Worm (Caenorhabditis elegans): ENCODE data around the gene E04F6.10.

Gene E04F6.10

ce11 chrII:7200051-7200599 lies 16.8 kb downstream of the E04F6.10 start, which contains the start of gene pcrg-1 (continued):
- TF ChIP-seq aly-2 (tag; optimal IDR thresholded peaks at IDR 0.05) (no peak), jun-1 (tag; optimal IDR thresholded peaks at IDR 0.05) (no peak), ceh-16 (tag; optimal IDR thresholded peaks at IDR 0.05) (no peak), R02D3.7 (tag; optimal IDR thresholded peaks at IDR 0.05) (peak; percentile 56), nhr-28 (tag; optimal IDR thresholded peaks at IDR 0.05) (no peak), nhr-43 (tag; optimal IDR thresholded peaks at IDR 0.05; ENCODE audit: poor library complexity, severe bottlenecking) (peak; percentile 78)

- TF ChIP-seq nhr-25 (tag; optimal IDR thresholded peaks at IDR 0.05) = peak; percentile 16
- no peak for TF ChIP-seq pha-4 (tag; optimal IDR thresholded peaks at IDR 0.05)
Measured at ce11 chrII:7199308-7199707, 17.6 kb downstream of the E04F6.10 start, which contains the start of gene E04F6.6. Gene E04F6.6, minus strand, starts transcription at chrII:7199565.

DNA sequence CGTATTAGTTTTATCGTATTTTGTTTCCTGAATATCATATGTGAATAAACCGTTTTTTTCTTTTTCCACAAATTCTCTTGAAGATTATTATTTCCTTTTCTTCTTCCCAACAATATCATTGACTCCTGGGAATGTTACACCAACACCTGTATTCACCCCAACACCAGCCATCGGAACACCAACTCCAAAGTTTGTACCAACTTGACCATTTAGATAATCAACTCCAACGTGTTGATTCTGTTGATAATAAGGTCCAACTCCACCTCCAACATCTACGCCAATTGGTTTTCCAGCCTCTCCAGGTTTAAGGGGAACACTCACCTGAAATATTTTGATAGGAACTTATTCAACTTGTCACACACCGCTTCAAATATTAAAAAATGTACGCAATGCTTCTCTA lies 19.5 kb downstream of the E04F6.10 start:
- TF ChIP-seq nhr-25 (tag; optimal IDR thresholded peaks at IDR 0.05) (no peak), elt-2 (tag; optimal IDR thresholded peaks at IDR 0.05) (peak; percentile 8), mml-1 (tag; optimal IDR thresholded peaks at IDR 0.05) (no peak), ceh-16 (tag; optimal IDR thresholded peaks at IDR 0.05) (no peak), pqm-1 (tag; optimal IDR thresholded peaks at IDR 0.05) (peak; percentile 8), nhr-237 (tag; optimal IDR thresholded peaks at IDR 0.05) (no peak), nhr-23 (tag; optimal IDR thresholded peaks at IDR 0.05) (no peak), jun-1 (tag; optimal IDR thresholded peaks at IDR 0.05) (no peak)

- TF ChIP-seq fkh-10 (GFP tag; optimal IDR thresholded peaks at IDR 0.05) (no peak), mml-1 (tag; optimal IDR thresholded peaks at IDR 0.05) (no peak), pha-4 (tag; optimal IDR thresholded peaks at IDR 0.05) (peak; percentile 41), nhr-11 (tag; optimal IDR thresholded peaks at IDR 0.05) (no peak), ztf-4 (tag; optimal IDR thresholded peaks at IDR 0.05) (no peak), pqm-1 (tag; optimal IDR thresholded peaks at IDR 0.05) (peak; percentile 74), unc-39 (tag; optimal IDR thresholded peaks at IDR 0.05) (no peak), elt-2 (tag; optimal IDR thresholded peaks at IDR 0.05) (peak; percentile 69), ceh-9 (tag; optimal IDR thresholded peaks at IDR 0.05) (no peak), nhr-237 (tag; optimal IDR thresholded peaks at IDR 0.05) (no peak), daf-12 (tag; optimal IDR thresholded peaks at IDR 0.05) (no peak)
Measured at ce11 chrII:7196040-7196439, 20.9 kb downstream of the E04F6.10 start, which contains the start of gene maoc-1. Gene maoc-1, plus strand, starts transcription at chrII:7196276.

DNA sequence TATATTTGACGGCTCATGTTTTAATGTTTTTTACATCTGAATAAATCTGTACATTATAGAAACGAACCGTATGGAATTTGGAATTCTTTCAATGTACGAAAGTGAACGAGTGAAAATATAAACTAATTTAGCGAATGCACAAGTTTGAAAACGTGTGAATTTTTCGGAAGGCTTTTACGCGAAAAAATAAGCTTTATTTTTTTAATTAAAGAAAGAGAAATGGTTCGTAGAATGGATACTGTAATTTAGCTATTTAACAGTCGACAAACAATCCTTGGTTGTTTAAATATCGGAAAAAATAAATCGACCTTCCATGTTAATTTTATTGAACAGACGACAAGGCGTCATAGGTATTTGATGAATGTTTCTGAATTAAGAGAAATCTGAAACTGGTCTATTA lies 21.4 kb downstream of the E04F6.10 start, which contains the start of gene acdh-12:
Gene acdh-12, minus strand, starts transcription at position 101 of the 400 bp plus-strand sequence.
- no peak for TF ChIP-seq fkh-2 (tag; optimal IDR thresholded peaks at IDR 0.05)
- no peak for TF ChIP-seq ceh-82 (tag; optimal IDR thresholded peaks at IDR 0.05)
- TF ChIP-seq nhr-67 (tag; optimal IDR thresholded peaks at IDR 0.05) = no peak
- no peak for TF ChIP-seq ama-1 (optimal IDR thresholded peaks at IDR 0.05)
- no peak for TF ChIP-seq mml-1 (tag; optimal IDR thresholded peaks at IDR 0.05)
- no peak for TF ChIP-seq ZK546.5 (tag; optimal IDR thresholded peaks at IDR 0.05)
- TF ChIP-seq fos-1 (tag; optimal IDR thresholded peaks at IDR 0.05) = no peak
- TF ChIP-seq ztf-4 (tag; optimal IDR thresholded peaks at IDR 0.05) = no peak
- TF ChIP-seq lin-39 (tag; optimal IDR thresholded peaks at IDR 0.05) = no peak

DNA sequence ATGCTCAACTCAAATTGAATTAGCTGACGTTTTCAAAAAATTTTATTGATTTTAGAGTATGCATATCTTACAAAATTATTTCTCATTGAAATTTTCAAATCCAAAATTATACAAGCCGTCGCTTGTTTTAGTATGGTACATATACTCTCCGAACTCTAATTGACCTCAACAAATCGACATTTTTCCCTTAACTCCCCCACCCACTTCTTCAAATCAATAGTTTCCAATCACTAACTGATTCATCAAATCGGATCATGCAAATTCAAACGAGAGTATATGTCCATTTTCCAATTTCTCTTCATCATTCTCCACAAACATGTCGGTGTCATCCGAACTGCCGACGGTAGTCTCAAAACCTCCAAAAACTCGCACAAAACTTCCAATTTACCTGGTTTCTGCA lies 27.8 kb downstream of the E04F6.10 start, which contains the start of gene E04F6.4:
Gene E04F6.4, plus strand, starts transcription at position 301 of the 400 bp plus-strand sequence.
- TF ChIP-seq ceh-9 (tag; optimal IDR thresholded peaks at IDR 0.05) (no peak), nhr-237 (tag; optimal IDR thresholded peaks at IDR 0.05) (no peak), skn-1 (tag; optimal IDR thresholded peaks at IDR 0.05) (no peak), nhr-25 (tag; optimal IDR thresholded peaks at IDR 0.05) (no peak), lsy-12 (tag; optimal IDR thresholded peaks at IDR 0.05) (no peak), eor-1 (tag; optimal IDR thresholded peaks at IDR 0.05) (no peak), unc-39 (tag; optimal IDR thresholded peaks at IDR 0.05) (no peak), aly-2 (tag; optimal IDR thresholded peaks at IDR 0.05) (no peak)

DNA sequence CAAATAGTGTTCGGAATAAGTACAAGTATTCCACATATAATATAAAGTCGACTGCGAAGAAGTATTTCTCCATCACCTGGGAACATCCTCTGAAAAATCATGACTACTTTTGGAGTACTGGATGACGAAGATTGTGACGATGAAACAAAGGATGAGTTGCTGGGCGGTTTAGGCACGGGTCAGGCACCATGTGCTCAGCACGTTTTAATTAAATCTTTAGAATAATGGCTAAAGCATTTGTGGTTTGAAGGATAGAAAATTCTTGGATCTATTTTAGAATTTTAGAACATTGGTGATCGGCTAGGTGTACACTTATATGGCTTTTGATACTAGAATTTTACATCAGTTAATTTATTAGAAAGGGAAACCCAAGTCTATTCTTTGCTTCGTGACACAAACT lies 29.8 kb downstream of the E04F6.10 start, which contains the start of gene C27H5.6:
Gene C27H5.6, minus strand, starts transcription at position 101 of the 400 bp plus-strand sequence.
- no peak for TF ChIP-seq zag-1 (tag; optimal IDR thresholded peaks at IDR 0.05)
